Worm (Caenorhabditis elegans): ENCODE data around the gene srg-40.

DNA sequence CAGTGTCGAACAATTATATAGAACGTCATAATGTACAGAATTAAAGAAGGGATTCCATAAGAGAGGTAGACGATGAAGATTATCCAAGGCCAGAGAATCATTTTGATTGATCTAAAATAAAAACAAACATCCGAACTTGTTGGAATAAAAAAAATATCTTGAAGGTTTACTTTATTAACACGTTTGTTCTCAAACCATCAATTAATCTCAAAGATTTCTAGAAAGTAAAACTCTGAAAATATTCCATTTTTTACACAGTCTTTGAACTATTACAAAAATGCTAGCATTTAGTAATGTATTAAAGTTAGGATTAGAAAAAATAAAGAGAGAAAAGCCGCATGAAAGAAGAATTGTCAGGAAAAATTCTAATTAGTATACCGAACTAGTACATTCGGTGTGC is at the start of gene srg-40:
- TF ChIP-seq dao-5 (tag; optimal IDR thresholded peaks at IDR 0.05) (no peak), him-1 (tag; optimal IDR thresholded peaks at IDR 0.05) (no peak)
